Worm (Caenorhabditis elegans): Measurements from ENCODE around the gene C07A12.2.

- TF ChIP-seq mdl-1 (tag; optimal IDR thresholded peaks at IDR 0.05): no peak
- TF ChIP-seq elt-3 (tag; optimal IDR thresholded peaks at IDR 0.05): no peak
- no peak for TF ChIP-seq nhr-25 (tag; optimal IDR thresholded peaks at IDR 0.05)
- no peak for TF ChIP-seq nhr-129 (tag; optimal IDR thresholded peaks at IDR 0.05)
- no peak for TF ChIP-seq ztf-11 (tag; optimal IDR thresholded peaks at IDR 0.05)
Observed at ce11 chrX:4498478-4498877, 46.2 kb upstream of the C07A12.2 start.
